Worm (Caenorhabditis elegans) whole organism, L3 larva: ENCODE data around the gene Y73F8A.22.

Source experiments
- R02D3.7 ChIP-seq: fragments of 150-350 bp; optimal IDR thresholded peaks from 2 replicates; lab custom pipeline; 2014; ENCODE audit warnings: missing biosample characterization, missing genetic modification characterization
- ZK546.5 ChIP-seq: sonication (generic microtip); optimal IDR thresholded peaks from 2 replicates; lab custom pipeline; 2017; ENCODE audit warnings: missing biosample characterization, missing genetic modification characterization
- aly-2 ChIP-seq: fragments of 150-350 bp; optimal IDR thresholded peaks from 2 replicates; lab custom pipeline; 2014; ENCODE audit warnings: missing biosample characterization, missing genetic modification characterization
- ama-1 ChIP-seq: fragments of 150-350 bp; optimal IDR thresholded peaks from 2 replicates; lab custom pipeline; 2018
- ceh-28 ChIP-seq: fragments of 150-350 bp; optimal IDR thresholded peaks from 2 replicates; lab custom pipeline; 2014; ENCODE audit warnings: missing biosample characterization, missing genetic modification reagents, missing genetic modification characterization
- ceh-82 ChIP-seq: fragments of 150-350 bp; optimal IDR thresholded peaks from 2 replicates; lab custom pipeline; 2014; ENCODE audit warnings: missing biosample characterization, missing genetic modification characterization
- ceh-9 ChIP-seq: sonication (generic microtip); optimal IDR thresholded peaks from 2 replicates; lab custom pipeline; 2018; ENCODE audit warnings: missing biosample characterization, missing genetic modification characterization
- daf-12 ChIP-seq: fragments of 150-350 bp; optimal IDR thresholded peaks from 2 replicates; lab custom pipeline; 2014; ENCODE audit warnings: missing biosample characterization, missing genetic modification reagents, missing genetic modification characterization
- egl-27 ChIP-seq: sonication (generic microtip); optimal IDR thresholded peaks from 4 replicates; lab custom pipeline; 2017; ENCODE audit warnings: missing biosample characterization, missing genetic modification reagents, missing genetic modification characterization
- egl-5 ChIP-seq: fragments of 150-350 bp; optimal IDR thresholded peaks from 2 replicates; lab custom pipeline; 2017; ENCODE audit warnings: missing biosample characterization, missing genetic modification reagents, missing genetic modification characterization, inconsistent platforms
- elt-1 ChIP-seq: fragments of 150-350 bp; optimal IDR thresholded peaks from 2 replicates; lab custom pipeline; 2014; ENCODE audit warnings: missing biosample characterization, missing genetic modification characterization
- eor-1 ChIP-seq, 2 experiments: fragments of 150-350 bp; optimal IDR thresholded peaks; 2 replicates each; lab custom pipeline; 2014 to 2018; ENCODE audit warnings: missing biosample characterization in 2 of 2, missing genetic modification characterization in 2 of 2
- fkh-10 ChIP-seq: sonication (generic microtip); optimal IDR thresholded peaks from 2 replicates; lab custom pipeline; 2017; ENCODE audit warnings: missing biosample characterization, missing genetic modification reagents, missing genetic modification characterization
- fos-1 ChIP-seq: fragments of 150-350 bp; optimal IDR thresholded peaks from 2 replicates; lab custom pipeline; 2014; ENCODE audit warnings: missing biosample characterization, missing genetic modification characterization
- hmg-11 ChIP-seq: sonication (generic microtip); optimal IDR thresholded peaks from 2 replicates; lab custom pipeline; 2016; ENCODE audit warnings: missing genetic modification characterization, missing compliant biosample characterization
- jun-1 ChIP-seq: fragments of 150-350 bp; optimal IDR thresholded peaks from 2 replicates; lab custom pipeline; 2014; ENCODE audit warnings: missing biosample characterization, missing genetic modification reagents, missing genetic modification characterization
- lin-15B ChIP-seq: fragments of 150-350 bp; optimal IDR thresholded peaks from 2 replicates; lab custom pipeline; 2014; ENCODE audit warnings: missing biosample characterization, missing genetic modification characterization
- lsy-12 ChIP-seq: sonication (generic microtip); optimal IDR thresholded peaks from 2 replicates; lab custom pipeline; 2016; ENCODE audit warnings: mild to moderate bottlenecking, missing genetic modification characterization, missing compliant biosample characterization
- mdl-1 ChIP-seq: fragments of 150-350 bp; optimal IDR thresholded peaks from 2 replicates; lab custom pipeline; 2014; ENCODE audit warnings: missing biosample characterization, missing genetic modification characterization
- mml-1 ChIP-seq: fragments of 150-350 bp; sonication (generic microtip); optimal IDR thresholded peaks from 3 replicates; lab custom pipeline; 2014; ENCODE audit warnings: missing biosample characterization, missing genetic modification characterization
- nfya-1 ChIP-seq: sonication (generic microtip); optimal IDR thresholded peaks from 2 replicates; lab custom pipeline; 2017; ENCODE audit warnings: missing genetic modification characterization, mild to moderate bottlenecking, missing compliant biosample characterization, antibody characterized with exemption, moderate library complexity; ENCODE audit not compliant: insufficient read depth
- nhr-11 ChIP-seq: fragments of 150-350 bp; optimal IDR thresholded peaks from 2 replicates; lab custom pipeline; 2014; ENCODE audit warnings: missing biosample characterization, missing genetic modification characterization
- nhr-12 ChIP-seq: fragments of 150-350 bp; optimal IDR thresholded peaks from 2 replicates; lab custom pipeline; 2014; ENCODE audit warnings: missing biosample characterization, missing genetic modification characterization
- nhr-237 ChIP-seq: fragments of 150-350 bp; optimal IDR thresholded peaks from 2 replicates; lab custom pipeline; 2014; ENCODE audit warnings: missing biosample characterization, missing genetic modification characterization
- nhr-25 ChIP-seq: sonication (generic microtip); optimal IDR thresholded peaks from 2 replicates; lab custom pipeline; 2017; ENCODE audit warnings: missing biosample characterization, missing genetic modification characterization
- nhr-43 ChIP-seq: sonication (generic microtip); optimal IDR thresholded peaks from 2 replicates; lab custom pipeline; 2016; ENCODE audit warnings: mild to moderate bottlenecking, missing genetic modification characterization, missing compliant biosample characterization; ENCODE audit not compliant: poor library complexity, severe bottlenecking
- nhr-67 ChIP-seq: fragments of 150-350 bp; optimal IDR thresholded peaks from 2 replicates; lab custom pipeline; 2014; ENCODE audit warnings: missing biosample characterization, missing genetic modification characterization
- nhr-76 ChIP-seq: fragments of 150-350 bp; sonication (generic microtip); optimal IDR thresholded peaks from 5 replicates; lab custom pipeline; 2014; ENCODE audit warnings: missing biosample characterization, missing genetic modification characterization
- nhr-77 ChIP-seq: fragments of 150-350 bp; optimal IDR thresholded peaks from 2 replicates; lab custom pipeline; 2014; ENCODE audit warnings: missing biosample characterization, missing genetic modification characterization
- pha-4 ChIP-seq: fragments of 150-350 bp; optimal IDR thresholded peaks from 2 replicates; lab custom pipeline; 2014; ENCODE audit warnings: missing biosample characterization, missing genetic modification reagents, missing genetic modification characterization
- pqm-1 ChIP-seq: fragments of 150-350 bp; optimal IDR thresholded peaks from 2 replicates; lab custom pipeline; 2017; ENCODE audit warnings: missing biosample characterization, missing genetic modification characterization, inconsistent platforms
- sea-2 ChIP-seq: fragments of 150-350 bp; sonication (generic microtip); optimal IDR thresholded peaks from 4 replicates; lab custom pipeline; 2014; ENCODE audit warnings: missing biosample characterization, missing genetic modification reagents, missing genetic modification characterization
- skn-1 ChIP-seq: fragments of 150-350 bp; optimal IDR thresholded peaks from 2 replicates; lab custom pipeline; 2014; ENCODE audit warnings: missing biosample characterization, missing genetic modification characterization
- snpc-4 ChIP-seq: fragments of 150-350 bp; optimal IDR thresholded peaks from 2 replicates; lab custom pipeline; 2014; ENCODE audit warnings: missing biosample characterization, missing genetic modification characterization
- tbx-2 ChIP-seq: sonication (generic microtip); optimal IDR thresholded peaks from 2 replicates; lab custom pipeline; 2016; ENCODE audit warnings: mild to moderate bottlenecking, missing genetic modification characterization, missing compliant biosample characterization
- unc-39 ChIP-seq: sonication (generic microtip); optimal IDR thresholded peaks from 4 replicates; lab custom pipeline; 2017; ENCODE audit warnings: missing biosample characterization, missing genetic modification characterization
- unc-62 ChIP-seq: fragments of 150-350 bp; sonication (generic microtip); optimal IDR thresholded peaks from 4 replicates; lab custom pipeline; 2014; ENCODE audit warnings: missing biosample characterization, missing genetic modification reagents, missing genetic modification characterization
- zag-1 ChIP-seq: fragments of 150-350 bp; optimal IDR thresholded peaks from 2 replicates; lab custom pipeline; 2014; ENCODE audit warnings: missing biosample characterization, missing genetic modification characterization
- ztf-11 ChIP-seq: fragments of 150-350 bp; optimal IDR thresholded peaks from 2 replicates; lab custom pipeline; 2014; ENCODE audit warnings: missing biosample characterization, missing genetic modification characterization
- ztf-4 ChIP-seq: fragments of 150-350 bp; optimal IDR thresholded peaks from 2 replicates; lab custom pipeline; 2014; ENCODE audit warnings: missing biosample characterization, missing genetic modification characterization

Y73F8A.22 gene

DNA sequence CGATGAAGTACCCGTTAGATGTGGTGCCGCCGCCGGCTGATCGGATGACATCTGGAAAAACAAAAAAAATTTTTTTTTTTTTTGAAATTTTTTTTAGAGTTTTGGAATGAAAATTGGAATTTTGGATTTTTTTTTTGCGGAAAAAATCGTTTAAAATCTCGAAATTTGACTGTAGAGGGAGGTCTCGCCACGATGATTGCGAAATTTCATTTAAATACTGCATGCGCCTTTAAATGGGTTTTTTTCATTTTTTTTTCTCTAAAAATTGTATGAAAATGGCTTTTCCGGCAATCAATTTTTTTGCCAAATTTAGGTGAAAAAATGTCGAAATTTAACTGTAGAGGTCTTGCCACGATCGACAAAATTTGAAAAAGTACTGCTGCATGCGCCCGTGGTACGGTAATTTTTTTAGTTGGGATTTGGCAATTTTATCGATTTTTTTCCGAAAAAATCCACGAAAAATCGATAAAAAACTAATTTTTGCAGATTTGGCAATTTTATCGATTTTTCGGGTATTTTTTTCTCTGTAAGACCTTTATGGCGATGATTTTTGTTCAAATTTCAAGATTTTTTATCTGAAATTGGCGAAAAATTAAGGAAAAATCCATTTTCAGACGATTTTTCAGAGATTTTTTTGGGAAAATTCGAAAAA is 12.1 kb upstream of the Y73F8A.22 start, which contains the start of gene gtf-2H4:
TSS of gene gtf-2H4 (minus strand) at position 51 of the 652 bp plus-strand sequence.
- no peak for TF ChIP-seq jun-1 (tag; lab: Kevin White, UChicago)
- no peak for TF ChIP-seq nhr-43 (tag; lab: Kevin White, UChicago)
- no peak for TF ChIP-seq zag-1
- TF ChIP-seq ceh-28 (tag; lab: Kevin White, UChicago) = peak; percentile 74

ce11 chrIV:15444481-15444880 is 3.3 kb upstream of the Y73F8A.22 start, which contains the start of gene Y73F8A.23:
Y73F8A.23 (minus strand) TSS chrIV:15444581.
- no peak for TF ChIP-seq nhr-25 (tag; lab: Kevin White, UChicago)
- TF ChIP-seq snpc-4 (tag; lab: Kevin White, UChicago) = no peak
- TF ChIP-seq nfya-1 (tag; lab: Kevin White, UChicago) = no peak
- TF ChIP-seq nhr-67 (tag; lab: Kevin White, UChicago) = no peak
- TF ChIP-seq mdl-1 (tag; lab: Kevin White, UChicago) = no peak
- TF ChIP-seq nhr-237 (tag; lab: Kevin White, UChicago) = no peak
- TF ChIP-seq jun-1 (tag; lab: Kevin White, UChicago) = no peak
- no peak for TF ChIP-seq ceh-9
- no peak for TF ChIP-seq aly-2 (tag; lab: Kevin White, UChicago)

- no peak for TF ChIP-seq ztf-11 (tag; lab: Kevin White, UChicago)
- peak; percentile 6 for TF ChIP-seq pqm-1 (tag; lab: Kevin White, UChicago)
- TF ChIP-seq, all 47 proteins: peak for 1
Observed at ce11 chrIV:15433805-15434204, 7.4 kb downstream of the Y73F8A.22 start.

DNA sequence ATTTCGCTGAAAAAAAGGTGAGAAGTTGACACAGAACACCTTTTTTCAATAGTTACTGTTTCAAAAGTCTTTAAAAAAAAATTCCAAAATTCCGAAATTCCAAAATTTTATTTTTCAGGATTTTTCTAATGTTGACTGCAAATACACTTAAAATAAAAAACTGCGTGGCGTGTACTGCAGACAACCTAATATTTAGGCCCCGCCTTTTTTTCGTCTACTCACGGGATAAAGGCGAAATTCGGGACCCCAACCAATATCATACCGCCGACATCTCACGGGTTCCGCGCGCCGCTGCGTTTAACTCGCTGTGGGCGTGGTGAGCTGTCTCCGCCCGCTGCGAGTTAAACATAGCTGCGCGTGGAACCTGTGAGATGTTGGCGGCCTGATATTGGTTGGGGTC is 38.6 kb downstream of the Y73F8A.22 start:
- no peak for TF ChIP-seq tbx-2 (tag; lab: Kevin White, UChicago)
- no peak for TF ChIP-seq eor-1 (tag; optimal IDR thresholded peaks at IDR 0.05; lab: Kevin White, UChicago)
- no peak for TF ChIP-seq unc-62 (GFP tag; lab: Kevin White, UChicago)
- no peak for TF ChIP-seq nhr-76
- no peak for TF ChIP-seq nhr-237 (tag; lab: Kevin White, UChicago)
- no peak for TF ChIP-seq nfya-1 (tag; lab: Kevin White, UChicago)
- TF ChIP-seq hmg-11 = no peak
- TF ChIP-seq elt-1 (tag; lab: Kevin White, UChicago) = no peak
- no peak for TF ChIP-seq unc-39 (tag; lab: Kevin White, UChicago)
- no peak for TF ChIP-seq daf-12 (tag; lab: Kevin White, UChicago)
- no peak for TF ChIP-seq egl-27
- TF ChIP-seq ama-1 (lab: Kevin White, UChicago) = no peak
- TF ChIP-seq egl-5 (tag; lab: Kevin White, UChicago) = no peak
- TF ChIP-seq nhr-77 (tag; lab: Kevin White, UChicago) = no peak
- TF ChIP-seq ceh-82 (tag; lab: Kevin White, UChicago) = no peak
- no peak for TF ChIP-seq nhr-43 (tag; lab: Kevin White, UChicago)
- no peak for TF ChIP-seq fkh-10 (GFP tag; lab: Kevin White, UChicago)
- TF ChIP-seq, all 47 proteins: peak for 0

ce11 chrIV:15399977-15400376 is 41.2 kb downstream of the Y73F8A.22 start, which contains the start of gene nhr-5:
nhr-5 (plus strand) TSS chrIV:15400277.
- no peak for TF ChIP-seq egl-27
- no peak for TF ChIP-seq egl-5 (tag; lab: Kevin White, UChicago)
- TF ChIP-seq mml-1 (tag; lab: Kevin White, UChicago) = no peak

DNA sequence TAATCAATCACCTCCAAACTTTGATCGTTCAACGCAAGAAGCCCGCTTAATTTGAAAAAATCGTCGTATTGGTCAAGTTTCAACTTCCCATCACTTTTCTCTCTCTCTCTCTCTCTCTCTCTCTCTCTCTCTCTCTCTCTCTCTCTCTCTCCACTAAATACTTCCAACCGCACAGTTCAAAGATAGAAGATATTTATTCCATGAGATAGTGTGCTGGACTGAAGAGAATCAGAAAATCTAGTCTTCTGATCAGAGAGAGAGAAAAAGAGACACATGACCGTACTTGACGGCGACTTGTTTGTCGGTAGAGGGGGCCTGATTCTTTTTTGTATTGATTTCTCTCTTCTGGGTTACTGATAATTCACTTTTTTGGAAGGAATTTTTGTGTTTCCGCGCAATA is 42.6 kb downstream of the Y73F8A.22 start:
- no peak for TF ChIP-seq mdl-1 (tag; lab: Kevin White, UChicago)
- TF ChIP-seq pha-4 = no peak
- TF ChIP-seq ceh-82 (tag; lab: Kevin White, UChicago) = no peak
- no peak for TF ChIP-seq pqm-1 (tag; lab: Kevin White, UChicago)
- TF ChIP-seq nhr-11 (tag; lab: Kevin White, UChicago) = no peak
- TF ChIP-seq fos-1 (tag; lab: Kevin White, UChicago) = no peak
- peak; percentile 85 for TF ChIP-seq nhr-43 (tag; lab: Kevin White, UChicago)
- TF ChIP-seq sea-2 = no peak
- TF ChIP-seq lsy-12 (tag; lab: Kevin White, UChicago) = no peak
- no peak for TF ChIP-seq daf-12 (tag; lab: Kevin White, UChicago)
- TF ChIP-seq ztf-4 (tag; lab: Kevin White, UChicago) = no peak
- TF ChIP-seq egl-5 (tag; lab: Kevin White, UChicago) = no peak
- no peak for TF ChIP-seq aly-2 (tag; lab: Kevin White, UChicago)
- peak; percentile 27 for TF ChIP-seq tbx-2 (tag; lab: Kevin White, UChicago)
- no peak for TF ChIP-seq ZK546.5
- peak; percentile 9 for TF ChIP-seq R02D3.7 (tag; lab: Kevin White, UChicago)
- TF ChIP-seq nhr-67 (tag; lab: Kevin White, UChicago) = no peak
- no peak for TF ChIP-seq skn-1
- peak; percentile 44 for TF ChIP-seq nfya-1 (tag; lab: Kevin White, UChicago)
- no peak for TF ChIP-seq snpc-4 (tag; lab: Kevin White, UChicago)
- TF ChIP-seq unc-62 (GFP tag; lab: Kevin White, UChicago) = peak; percentile 22
- no peak for TF ChIP-seq nhr-12 (tag; lab: Kevin White, UChicago)
- TF ChIP-seq hmg-11 = no peak
- no peak for TF ChIP-seq lin-15B (tag; lab: Kevin White, UChicago)
- no peak for TF ChIP-seq mml-1 (tag; lab: Kevin White, UChicago)
- no peak for TF ChIP-seq egl-27
